Worm (Caenorhabditis elegans) whole organism, L4/young adult: ENCODE results near the gene gdi-1.

Experiments
- W03F9.2 ChIP-seq: fragments of 150-350 bp; optimal IDR thresholded peaks from 2 replicates; lab custom pipeline; 2014; ENCODE audit warnings: missing biosample characterization, missing genetic modification characterization
- him-1 ChIP-seq: sonication (generic microtip); optimal IDR thresholded peaks from 2 replicates; lab custom pipeline; 2016; ENCODE audit warnings: missing genotype, missing genetic modification reagents, missing genetic modification characterization, missing compliant biosample characterization

DNA sequence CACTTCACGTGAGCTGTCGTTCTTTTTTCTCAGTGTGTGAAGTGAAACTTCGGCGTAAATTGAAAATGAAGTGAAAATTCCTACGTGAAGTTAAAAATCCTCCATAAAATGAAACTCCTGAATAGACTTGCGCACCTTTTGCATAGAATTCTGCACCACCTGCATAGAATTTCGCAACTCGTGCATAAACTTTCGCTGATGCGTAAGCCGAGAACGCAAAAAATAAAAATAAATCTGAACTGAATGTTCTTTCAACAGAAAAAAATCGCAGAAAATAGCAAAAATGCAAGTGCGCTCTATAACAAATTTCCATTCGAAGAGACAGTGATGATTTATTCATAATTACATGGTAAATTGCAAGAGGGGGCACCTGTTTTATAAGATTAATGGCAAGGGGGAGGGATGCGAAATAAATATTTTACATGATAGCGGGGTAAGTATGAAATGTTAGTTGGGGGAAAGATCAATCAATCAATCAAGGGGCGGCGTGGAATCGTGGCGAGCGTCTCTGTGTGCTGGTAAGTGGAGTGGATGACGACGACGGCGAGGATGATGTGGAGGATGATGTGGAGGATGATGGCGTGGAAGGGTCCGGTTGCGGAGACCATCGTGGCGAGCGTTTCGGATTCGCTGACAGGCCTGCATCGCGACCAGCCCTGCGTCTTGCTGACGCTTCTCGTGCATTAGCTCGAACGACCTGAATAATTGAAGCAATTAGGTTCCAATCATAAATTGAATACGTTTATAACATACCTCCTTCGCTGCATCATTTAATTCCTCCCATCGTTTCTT is 19.2 kb downstream of the gdi-1 start, which contains the start of gene Y57G11C.36:
- TF ChIP-seq him-1 (tag; lab: Kevin White, UChicago), result no peak
- no peak for TF ChIP-seq W03F9.2
